Worm (Caenorhabditis elegans): ENCODE measurements around the gene Y59A8B.26.

DNA sequence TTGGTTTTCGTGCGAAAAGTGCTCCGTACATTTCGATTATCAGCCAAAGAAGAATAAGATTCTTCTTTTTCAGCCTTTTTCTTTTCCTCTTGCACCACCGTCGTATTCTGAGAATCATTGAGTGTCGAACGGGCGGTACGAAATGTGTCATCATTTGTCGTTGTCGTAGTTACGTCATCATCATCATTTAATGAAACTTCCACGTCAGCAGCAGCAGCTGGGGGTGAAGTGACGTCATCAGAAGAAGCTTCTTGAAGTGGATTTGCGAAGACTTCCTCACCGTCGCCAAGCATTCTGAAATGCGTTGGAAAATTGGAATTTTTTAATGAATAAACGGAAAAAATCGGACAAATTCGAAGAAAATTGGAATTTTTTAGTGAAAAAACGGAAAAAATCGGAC lies 30.8 kb downstream of the Y59A8B.26 start, which contains the start of gene snx-6:
- no peak for TF ChIP-seq elt-3 (tag; optimal IDR thresholded peaks at IDR 0.05)
- no peak for TF ChIP-seq pha-4 (tag; optimal IDR thresholded peaks at IDR 0.05)
- TF ChIP-seq snpc-4 (tag; optimal IDR thresholded peaks at IDR 0.05) = no peak
- TF ChIP-seq elt-1 (tag; optimal IDR thresholded peaks at IDR 0.05; ENCODE audit: borderline replicate concordance, insufficient read depth) = no peak
- no peak for TF ChIP-seq ces-1 (GFP tag; optimal IDR thresholded peaks at IDR 0.05)
- no peak for TF ChIP-seq tbx-8 (GFP tag; optimal IDR thresholded peaks at IDR 0.05)
